Fruit fly (Drosophila melanogaster) ovary, adult (tissue): ENCODE results near the gene RFeSP.

Experiments
- CG17801 ChIP-seq: fragments of 200-800 bp; optimal IDR thresholded peaks from 2 replicates; lab custom pipeline; 2019; ENCODE audit warnings: missing biosample characterization, mild to moderate bottlenecking, missing genetic modification characterization, moderate library complexity; ENCODE audit not compliant: partially characterized antibody

RFeSP gene

DNA sequence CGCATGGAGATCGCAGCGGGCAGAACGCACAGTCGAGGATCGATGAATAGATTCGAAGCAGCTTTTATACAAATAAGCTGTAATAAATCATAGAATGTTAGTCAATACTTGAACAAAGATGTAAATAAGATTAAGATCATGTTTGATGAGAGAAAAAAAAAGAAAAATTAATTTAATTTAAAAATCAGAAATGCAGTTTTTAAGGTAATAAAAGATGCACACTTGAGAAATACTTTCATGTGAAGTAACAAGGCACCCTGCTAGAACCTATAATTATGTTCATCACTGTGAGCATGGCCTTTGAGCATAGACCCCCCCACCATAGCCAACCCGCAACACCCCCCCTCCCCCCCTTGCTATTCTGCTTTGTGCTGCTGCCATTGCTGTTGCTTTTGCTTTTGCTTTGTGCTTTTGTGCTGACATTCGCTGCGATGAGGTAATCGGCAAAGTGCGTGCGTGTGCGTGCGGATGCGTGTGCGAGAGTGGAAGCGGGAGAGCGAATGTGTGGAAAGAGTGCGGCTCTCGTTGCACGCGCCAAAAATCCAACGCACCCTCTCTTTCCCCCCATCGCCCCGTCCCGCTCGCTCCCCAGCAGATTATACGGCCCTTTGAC lies 29.4 kb upstream of the RFeSP start:
- no peak for TF ChIP-seq CG17801

dm6 chr2L:1638650-1639549 lies 24.9 kb upstream of the RFeSP start:
- no peak for TF ChIP-seq CG17801

DNA sequence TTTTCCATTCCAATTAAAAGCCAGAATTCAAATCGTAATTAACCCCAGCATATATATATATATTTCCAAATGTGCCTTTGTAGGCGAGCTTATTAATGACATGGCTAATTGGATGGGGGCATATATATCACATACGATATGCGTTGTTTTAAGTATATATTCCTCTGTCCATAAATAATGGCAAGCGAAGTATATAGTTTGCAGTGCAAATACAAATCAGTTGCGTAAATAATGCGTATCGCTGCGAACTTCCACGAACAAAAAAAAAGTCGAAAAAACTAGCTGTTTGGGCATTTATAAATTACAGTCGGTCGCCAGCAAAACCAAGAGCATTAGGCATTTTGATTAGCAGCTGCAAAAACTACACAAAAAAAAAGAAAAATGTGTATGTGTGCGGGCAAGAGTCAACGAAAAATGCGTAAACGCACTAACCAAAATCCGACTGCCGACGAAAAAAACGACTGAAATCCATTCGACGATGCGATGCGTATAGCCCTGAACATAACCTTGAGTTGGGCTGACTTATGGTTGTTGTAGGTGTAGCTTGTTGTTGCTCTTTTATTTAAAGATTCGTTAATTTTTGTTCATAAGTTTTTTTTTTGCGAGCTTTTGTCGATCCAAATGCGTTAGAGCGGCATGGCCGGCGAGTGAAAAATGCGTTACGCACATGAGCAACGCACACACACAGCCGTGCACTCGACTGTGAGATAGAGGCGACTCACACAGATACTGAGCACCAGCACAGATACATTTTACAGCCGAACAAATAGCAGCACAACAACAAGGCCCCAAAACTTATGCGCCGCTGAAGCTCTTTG lies 24.1 kb upstream of the RFeSP start:
- TF ChIP-seq CG17801 = no peak

dm6 chr2L:1637265-1637664 lies 23.3 kb upstream of the RFeSP start:
- no peak for TF ChIP-seq CG17801

DNA sequence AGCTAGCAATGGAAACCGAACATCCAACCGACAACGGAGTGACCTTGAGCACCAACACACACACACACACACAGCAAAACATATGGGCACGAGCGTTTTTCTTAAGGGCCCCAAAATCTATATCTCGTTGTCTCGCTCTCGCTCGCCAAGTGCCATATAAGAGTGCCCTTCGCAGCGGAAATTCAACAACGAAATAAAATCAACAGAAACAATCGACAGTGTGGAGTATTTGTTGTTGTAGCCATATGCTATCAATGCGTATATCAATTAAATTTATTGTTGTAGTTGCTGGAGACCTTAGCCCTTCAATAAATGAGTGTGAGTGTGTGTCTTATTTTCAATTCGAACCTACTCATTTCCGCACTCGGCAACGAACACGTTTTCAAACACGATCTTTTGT lies 22.6 kb upstream of the RFeSP start:
- no peak for TF ChIP-seq CG17801

dm6 chr2L:1634099-1634856 lies 20.3 kb upstream of the RFeSP start:
- TF ChIP-seq CG17801 = no peak

- no peak for TF ChIP-seq CG17801
These were observed 19.4 kb upstream of the RFeSP start for dm6 chr2L:1633397-1633796.

DNA sequence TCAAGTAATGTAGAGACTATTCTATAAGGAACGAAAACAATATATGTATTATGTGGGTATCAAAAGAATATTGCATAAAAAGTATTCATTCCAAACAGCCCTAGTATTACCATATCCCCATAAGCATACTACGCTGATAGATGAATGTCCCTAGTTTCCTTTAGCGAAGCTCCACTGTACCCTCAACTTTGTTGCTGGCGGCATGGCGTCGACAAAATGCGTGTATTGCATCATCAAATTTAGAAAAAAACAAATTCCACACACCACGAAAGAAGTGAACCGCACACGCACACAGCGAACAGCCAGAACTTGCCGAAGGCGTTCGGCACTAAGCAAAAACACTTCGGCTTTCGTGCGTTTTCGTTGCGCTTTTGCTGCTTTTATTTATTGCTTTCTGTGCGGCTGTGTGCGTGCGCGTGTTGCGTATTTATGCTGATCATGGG lies 18.8 kb upstream of the RFeSP start:
- TF ChIP-seq CG17801 = no peak

DNA sequence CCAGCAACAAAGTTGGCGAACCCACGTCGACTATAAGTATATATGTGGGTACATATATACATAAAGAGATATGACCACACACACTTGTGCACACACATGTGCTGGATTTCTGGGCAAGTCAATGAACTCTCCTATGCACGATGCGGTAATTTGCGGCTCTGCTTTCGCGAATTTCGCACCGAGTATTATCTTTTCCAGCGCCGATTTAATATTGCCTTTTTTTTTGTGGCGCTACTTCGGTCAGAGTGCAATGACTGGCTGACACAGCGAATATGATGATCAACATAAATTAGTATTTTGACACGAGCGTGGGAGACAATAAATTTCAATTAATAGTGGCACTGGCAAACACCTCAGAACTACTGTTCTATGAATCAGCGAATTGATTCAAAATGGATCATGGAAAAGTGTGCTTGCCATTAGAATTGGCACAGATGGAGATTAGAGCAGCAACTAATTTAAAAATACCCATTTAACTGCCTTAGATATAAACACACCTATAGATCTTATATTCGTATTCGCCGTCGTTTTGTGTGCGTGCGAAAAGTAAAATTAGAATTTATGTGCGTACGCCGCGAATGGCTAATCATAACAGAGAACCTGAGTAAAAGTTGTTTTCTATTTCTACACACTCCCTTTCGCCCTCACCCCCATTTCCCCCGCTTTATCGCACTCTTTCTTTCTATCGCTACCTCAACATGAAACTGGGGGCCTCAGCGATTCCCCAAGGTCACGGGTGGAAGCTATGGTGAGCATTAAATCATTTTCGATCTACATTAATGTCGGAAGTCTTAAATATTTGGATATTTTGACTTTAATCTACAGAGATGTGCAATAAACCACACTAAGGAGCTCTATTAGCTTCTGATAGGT lies 17.7 kb upstream of the RFeSP start:
- TF ChIP-seq CG17801 = no peak

dm6 chr2L:1630576-1630975 lies 16.6 kb upstream of the RFeSP start:
- no peak for TF ChIP-seq CG17801

dm6 chr2L:1629206-1629959 lies 15.4 kb upstream of the RFeSP start:
- no peak for TF ChIP-seq CG17801

dm6 chr2L:1628502-1628864 lies 14.5 kb upstream of the RFeSP start:
- no peak for TF ChIP-seq CG17801

- TF ChIP-seq CG17801 = no peak
These were observed 14.0 kb upstream of the RFeSP start for dm6 chr2L:1627824-1628501.

DNA sequence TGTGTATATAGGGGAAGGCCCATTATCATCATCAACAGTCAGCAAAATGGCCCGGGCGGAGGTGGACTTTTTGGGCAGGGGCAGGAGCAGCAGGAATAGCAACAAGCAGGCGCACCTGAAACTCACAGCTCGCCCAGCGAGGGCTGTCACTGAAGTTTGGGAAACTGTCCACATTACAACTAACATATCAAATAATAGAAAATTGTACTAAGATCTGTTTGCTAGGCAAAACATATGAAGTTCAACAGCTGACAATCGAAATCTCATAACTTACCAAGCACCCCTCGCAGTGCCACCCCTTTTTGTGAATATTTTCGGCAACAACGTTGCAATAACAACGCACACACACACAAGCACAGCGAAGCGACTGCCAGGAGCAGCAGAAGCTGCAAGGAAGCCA lies 10.8 kb upstream of the RFeSP start:
- no peak for TF ChIP-seq CG17801
